Worm (Caenorhabditis elegans) whole organism, young adult: ENCODE results near the gene rbm-34.

Experiments used
- C06A6.2 ChIP-seq: fragments of 200-800 bp; sonication (Bioruptor generic); conservative IDR thresholded peaks from 2 replicates; pipeline ENCODE4 v1.3.6; 2022; ENCODE audit warnings: missing genetic modification characterization, missing compliant biosample characterization
- F23B12.7 ChIP-seq: sonication (generic microtip); optimal IDR thresholded peaks from 2 replicates; lab custom pipeline; 2017; ENCODE audit warnings: missing genetic modification characterization, mild to moderate bottlenecking, missing compliant biosample characterization, antibody characterized with exemption, moderate library complexity; ENCODE audit not compliant: insufficient read depth
- K11D2.4 ChIP-seq: fragments of 200-800 bp; sonication (Bioruptor generic); IDR thresholded peaks from 2 replicates; pipeline ENCODE4 v1.3.6; 2022; ENCODE audit warnings: missing genetic modification reagents, missing genetic modification characterization, missing compliant biosample characterization
- ceh-27 ChIP-seq: fragments of 200-800 bp; sonication (Bioruptor generic); optimal IDR thresholded peaks from 2 replicates; lab custom pipeline; 2018; ENCODE audit warnings: mild to moderate bottlenecking, missing genetic modification characterization, moderate library complexity, missing compliant biosample characterization
- dpl-1 ChIP-seq: fragments of 150-350 bp; optimal IDR thresholded peaks from 2 replicates; lab custom pipeline; 2014; ENCODE audit warnings: missing biosample characterization, missing genetic modification reagents, missing genetic modification characterization
- hlh-26 ChIP-seq: fragments of 200-800 bp; sonication (Bioruptor generic); conservative IDR thresholded peaks from 2 replicates; pipeline ENCODE4 v1.3.6; 2022; ENCODE audit warnings: missing genetic modification reagents, missing genetic modification characterization, missing compliant biosample characterization
- lin-26 ChIP-seq: fragments of 200-800 bp; sonication (Bioruptor generic); IDR thresholded peaks from 2 replicates; pipeline ENCODE4 v1.3.6; 2022; ENCODE audit warnings: missing genetic modification reagents, missing genetic modification characterization, missing compliant biosample characterization
- mel-28 ChIP-seq: sonication (generic microtip); optimal IDR thresholded peaks from 2 replicates; lab custom pipeline; 2016; ENCODE audit warnings: borderline replicate concordance, mild to moderate bottlenecking, missing genetic modification characterization, missing compliant biosample characterization
- pbrm-1 ChIP-seq: fragments of 200-800 bp; sonication (Bioruptor generic); IDR thresholded peaks from 2 replicates; pipeline ENCODE4 v1.3.6; 2022; ENCODE audit warnings: missing genetic modification reagents, missing genetic modification characterization, missing compliant biosample characterization
- pha-4 ChIP-seq: fragments of 150-350 bp; sonication (generic microtip); optimal IDR thresholded peaks from 2 replicates; lab custom pipeline; 2014; ENCODE audit warnings: missing biosample characterization, missing genetic modification reagents, missing genetic modification characterization
- rec-8 ChIP-seq, 2 experiments: sonication (generic microtip); optimal IDR thresholded peaks; 2 replicates each; lab custom pipeline; 2016; ENCODE audit warnings: mild to moderate bottlenecking in 2 of 2, missing genetic modification characterization in 2 of 2, missing genetic modification reagents in 2 of 2, missing genotype in 2 of 2, missing biosample characterization in 1 of 2, missing compliant biosample characterization in 1 of 2, moderate library complexity in 1 of 2
- sdz-38 ChIP-seq: sonication (generic microtip); optimal IDR thresholded peaks from 2 replicates; lab custom pipeline; 2016; ENCODE audit warnings: missing genotype, missing genetic modification characterization, missing compliant biosample characterization
- snpc-4 ChIP-seq, 5 experiments: fragments of 150-350 bp in 1 of 5; sonication (generic microtip) in 4 of 5; optimal IDR thresholded peaks; 2 replicates each; lab custom pipeline; 2014 to 2018; ENCODE audit warnings: missing genetic modification characterization in 5 of 5, missing biosample characterization in 3 of 5, antibody characterized with exemption in 2 of 5, mild to moderate bottlenecking in 2 of 5, missing compliant biosample characterization in 2 of 5, missing genotype in 2 of 5, moderate library complexity in 2 of 5, missing genetic modification reagents in 1 of 5
- somi-1 ChIP-seq: fragments of 200-800 bp; sonication (Bioruptor generic); optimal IDR thresholded peaks from 2 replicates; lab custom pipeline; 2018; ENCODE audit warnings: mild to moderate bottlenecking, missing genetic modification characterization, missing compliant biosample characterization

DNA sequence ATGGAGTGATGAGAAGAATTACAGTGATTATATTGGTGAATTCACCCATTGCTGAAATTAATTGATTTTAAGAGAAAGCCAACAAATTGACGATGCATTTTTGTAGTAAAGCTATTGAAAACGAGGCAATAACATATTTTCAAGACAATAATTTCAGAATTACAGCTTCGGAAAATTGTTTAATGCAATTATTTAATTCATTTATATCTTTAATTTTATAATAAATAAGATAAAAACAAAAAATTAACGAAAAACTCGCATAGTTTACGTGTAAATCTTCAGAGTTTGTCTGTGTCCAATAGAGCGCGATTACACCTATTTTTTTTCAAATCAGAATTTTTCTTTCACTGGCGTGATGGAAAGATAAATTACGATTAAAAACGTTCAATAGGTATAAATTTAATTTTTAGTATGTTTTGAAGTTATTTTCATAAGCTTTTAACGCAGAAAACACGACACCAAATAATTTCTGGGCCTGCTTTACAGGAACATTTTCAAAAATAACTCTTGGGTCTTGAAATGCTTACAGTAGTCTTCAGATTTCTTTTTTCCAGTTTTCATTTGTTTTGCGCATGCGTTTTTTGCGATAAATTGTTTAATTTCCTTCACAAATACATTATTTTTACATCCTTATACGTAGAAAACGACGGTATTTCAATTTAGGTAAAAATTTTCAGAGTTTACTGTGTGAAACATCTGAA, 7.0 kb upstream of the rbm-34 start, which contains the start of gene tmed-1:
- TF ChIP-seq lin-26 (GFP tag; lab: Robert Waterston, UW) (no peak), dpl-1 (GFP tag; lab: Kevin White, UChicago) (no peak), K11D2.4 (GFP tag; lab: Robert Waterston, UW) (no peak), pbrm-1 (GFP tag; lab: Robert Waterston, UW) (no peak), somi-1 (GFP tag; lab: Kevin White, UChicago) (no peak), sdz-38 (tag; lab: Kevin White, UChicago) (no peak), ceh-27 (GFP tag; lab: Kevin White, UChicago) (no peak), rec-8 (tag; optimal IDR thresholded peaks at IDR 0.05; lab: Kevin White, UChicago) (no peak), F23B12.7 (tag; lab: Kevin White, UChicago) (no peak), C06A6.2 (GFP tag; lab: Robert Waterston, UW) (no peak), snpc-4 (GFP tag; optimal IDR thresholded peaks at IDR 0.05; lab: Kevin White, UChicago) (no peak), snpc-4 (tag; optimal IDR thresholded peaks at IDR 0.05; lab: Kevin White, UChicago) (no peak), hlh-26 (no peak), pha-4 (tag; lab: Kevin White, UChicago) (no peak), mel-28 (tag; lab: Kevin White, UChicago) (no peak)
